Worm (Caenorhabditis elegans): ENCODE data around the gene C49A9.4.

- no peak for TF ChIP-seq W03F9.2 (tag; optimal IDR thresholded peaks at IDR 0.05)
- no peak for TF ChIP-seq him-1 (tag; optimal IDR thresholded peaks at IDR 0.05)
- no peak for TF ChIP-seq dao-5 (tag; optimal IDR thresholded peaks at IDR 0.05)
Measured at ce11 chrIV:6230560-6231073, 11.1 kb downstream of the C49A9.4 start, which contains the start of gene F58F9.4.

Data from whole organism, L4/young adult.